Fruit fly (Drosophila melanogaster): ENCODE measurements around the gene Gr33a.

DNA sequence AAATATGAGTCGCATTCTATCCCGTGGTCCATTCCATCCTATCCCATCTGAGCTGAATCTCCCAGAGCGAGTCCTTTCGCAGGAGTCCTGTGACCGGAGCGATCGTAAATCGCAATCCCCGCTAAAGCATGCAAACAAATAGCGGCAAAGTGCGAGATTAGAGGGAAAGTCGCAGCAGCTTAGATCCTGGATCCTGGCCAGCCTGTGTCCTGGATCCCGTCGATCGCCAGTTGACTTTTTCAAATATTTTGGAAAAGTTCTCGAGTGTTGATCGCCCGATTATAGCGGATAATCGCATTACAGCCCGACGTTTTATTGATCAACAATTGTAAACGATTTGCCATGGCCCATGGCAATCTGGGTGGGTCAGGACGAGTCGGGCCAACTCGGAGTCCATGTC lies 48.7 kb upstream of the Gr33a start:
- TF ChIP-seq Pif1A (GFP tag; optimal IDR thresholded peaks at IDR 0.05) = no peak
- no peak for TF ChIP-seq Ets98B (GFP tag; IDR thresholded peaks at IDR 0.05)
- no peak for TF ChIP-seq CG8159 (tag; optimal IDR thresholded peaks at IDR 0.05)
- no peak for TF ChIP-seq D1 (tag; optimal IDR thresholded peaks at IDR 0.05)
- TF ChIP-seq CG4496 (GFP tag; IDR thresholded peaks at IDR 0.05) = no peak
- TF ChIP-seq CG9948 (tag; optimal IDR thresholded peaks at IDR 0.05) = no peak

Measured in whole organism, pupa.